Worm (Caenorhabditis elegans): ENCODE measurements around the gene str-92.

DNA sequence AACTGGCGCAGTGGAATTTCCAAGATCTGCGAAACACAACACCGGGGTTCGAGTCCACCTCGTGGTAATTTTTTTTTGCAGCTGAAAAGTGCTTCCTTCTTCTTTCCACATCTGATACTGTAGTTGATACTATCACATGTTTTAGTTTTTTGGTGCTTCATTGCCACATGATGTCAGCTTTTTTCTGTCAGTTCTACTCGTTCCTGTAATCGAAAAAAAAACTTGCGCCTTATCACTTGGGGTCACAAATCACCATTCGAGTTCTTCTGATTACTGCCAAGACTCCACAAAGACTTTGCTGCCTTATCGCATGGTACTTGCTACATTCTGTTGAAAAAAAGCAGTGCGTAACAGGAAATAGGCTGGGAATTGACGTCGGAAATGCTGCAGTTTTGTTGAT is 45.3 kb upstream of the str-92 start:
- no peak for TF ChIP-seq fkh-10 (GFP tag; optimal IDR thresholded peaks at IDR 0.05)
- TF ChIP-seq unc-62 (GFP tag; optimal IDR thresholded peaks at IDR 0.05) = no peak
- no peak for TF ChIP-seq nhr-77 (tag; optimal IDR thresholded peaks at IDR 0.05)
- no peak for TF ChIP-seq sup-37 (GFP tag; optimal IDR thresholded peaks at IDR 0.05)
- no peak for TF ChIP-seq lin-39 (tag; optimal IDR thresholded peaks at IDR 0.05)
- no peak for TF ChIP-seq nhr-85 (tag)
